Fruit fly (Drosophila melanogaster): ENCODE results near the gene CG5342.

Gene CG5342

dm6 chr3R:11562326-11563109, 16.1 kb upstream of the CG5342 start (continued):
- TF ChIP-seq CG4282 (GFP tag; optimal IDR thresholded peaks at IDR 0.05) (peak; percentile 58), amos (GFP tag; IDR thresholded peaks at IDR 0.05; ENCODE audit: partially characterized antibody) (no peak), da (GFP tag; optimal IDR thresholded peaks at IDR 0.05) (peak; percentile 36), gsb (GFP tag; IDR thresholded peaks at IDR 0.05) (peak; percentile 89), onecut (GFP tag; IDR thresholded peaks at IDR 0.05) (peak; percentile 90), gcm2 (GFP tag; optimal IDR thresholded peaks at IDR 0.05) (peak; percentile 82), sqz (GFP tag; optimal IDR thresholded peaks at IDR 0.05) (peak; percentile 97), Hr78 (GFP tag; optimal IDR thresholded peaks at IDR 0.05) (peak in 1 of 2 experiments; percentile 84), CG4404 (GFP tag; IDR thresholded peaks at IDR 0.05) (peak; percentile 83), pfk (GFP tag; optimal IDR thresholded peaks at IDR 0.05) (peak; percentile 14), Vsx1 (GFP tag; optimal IDR thresholded peaks at IDR 0.05) (peak; percentile 81), Oli (tag; optimal IDR thresholded peaks at IDR 0.05) (peak; percentile 87), CG6765 (GFP tag; optimal IDR thresholded peaks at IDR 0.05) (peak; percentile 94), tgo (GFP tag; IDR thresholded peaks at IDR 0.05) (peak; percentile 94), CG15696 (tag; optimal IDR thresholded peaks at IDR 0.05) (peak; percentile 64), MESR4 (GFP tag; optimal IDR thresholded peaks at IDR 0.05) (no peak), ATbp (GFP tag; optimal IDR thresholded peaks at IDR 0.05) (peak; percentile 92), CTCF (GFP tag; optimal IDR thresholded peaks at IDR 0.05) (peak; percentile 39), CG11398 (GFP tag; optimal IDR thresholded peaks at IDR 0.05) (peak; percentile 81), CG10209 (GFP tag; optimal IDR thresholded peaks at IDR 0.05) (peak; percentile 81), CG17568 (GFP tag; optimal IDR thresholded peaks at IDR 0.05) (peak; percentile 76), Ssrp (tag; optimal IDR thresholded peaks at IDR 0.05) (peak; percentile 72), cas (GFP tag; IDR thresholded peaks at IDR 0.05) (peak; percentile 85), CG10274 (GFP tag; optimal IDR thresholded peaks at IDR 0.05) (peak; percentile 80), CG14441 (GFP tag; IDR thresholded peaks at IDR 0.05) (peak; percentile 95), Lhr (GFP tag; optimal IDR thresholded peaks at IDR 0.05) (peak; percentile 25), dmrt11E (tag; optimal IDR thresholded peaks at IDR 0.05) (peak; percentile 15), dysf (GFP tag; IDR thresholded peaks at IDR 0.05) (peak; percentile 97), CG32772 (GFP tag; IDR thresholded peaks at IDR 0.05) (peak; percentile 94), Sry-δ (GFP tag; optimal IDR thresholded peaks at IDR 0.05) (peak; percentile 66), dimm (GFP tag; IDR thresholded peaks at IDR 0.05) (peak; percentile 69), CG4730 (GFP tag; IDR thresholded peaks at IDR 0.05) (peak; percentile 86), CG15269 (tag; optimal IDR thresholded peaks at IDR 0.05) (peak; percentile 93), dati (GFP tag; IDR thresholded peaks at IDR 0.05) (peak; percentile 71; the same call in 1 of the 2 replicates), Aef1 (GFP tag; IDR thresholded peaks at IDR 0.05) (peak; percentile 95), vnd (GFP tag; IDR thresholded peaks at IDR 0.05; ENCODE audit: partially characterized antibody) (no peak), CG17829 (tag; optimal IDR thresholded peaks at IDR 0.05) (peak; percentile 94), ewg (GFP tag; optimal IDR thresholded peaks at IDR 0.05) (peak; percentile 70), NfI (GFP tag; optimal IDR thresholded peaks at IDR 0.05) (peak; percentile 87), Nf-YB (GFP tag; optimal IDR thresholded peaks at IDR 0.05) (peak; percentile 64), MBD-R2 (GFP tag; IDR thresholded peaks at IDR 0.05) (peak; percentile 89), fd3F (GFP tag; optimal IDR thresholded peaks at IDR 0.05) (peak; percentile 88), crc (GFP tag; optimal IDR thresholded peaks at IDR 0.05) (peak; percentile 91), zen2 (GFP tag; IDR thresholded peaks at IDR 0.05; ENCODE audit: partially characterized antibody) (no peak), CG7372 (GFP tag; IDR thresholded peaks at IDR 0.05) (peak; percentile 86), CG32532 (GFP tag; IDR thresholded peaks at IDR 0.05) (peak; percentile 96), Nf-YC (tag; optimal IDR thresholded peaks at IDR 0.05) (peak; percentile 88), tio (GFP tag; optimal IDR thresholded peaks at IDR 0.05) (peak; percentile 75), Antp (GFP tag; optimal IDR thresholded peaks at IDR 0.05) (peak; percentile 95)

All from whole organism, embryonic.